Fruit fly (Drosophila melanogaster) whole organism, pupa: Measurements from ENCODE around the gene SdicB.
"Not testable (repeated sequence)": the region's sequence is repeated elsewhere in the genome, so short reads cannot be mapped to it uniquely, and the experiment has no call there.

Source experiments
- CG10348 ChIP-seq: fragments of 200-800 bp; sonication (Bioruptor generic); IDR thresholded peaks from 2 replicates; pipeline ENCODE4 v1.3.6; 2022; ENCODE audit warnings: missing biosample characterization, missing genetic modification characterization
- CG12605 ChIP-seq: fragments of 200-800 bp; sonication (Bioruptor generic); IDR thresholded peaks from 2 replicates; pipeline ENCODE4 v1.3.6; 2022; ENCODE audit warnings: missing biosample characterization, missing genetic modification characterization
- CG13204 ChIP-seq: fragments of 200-800 bp; sonication (Bioruptor generic); optimal IDR thresholded peaks from 2 replicates; lab custom pipeline; 2018; ENCODE audit warnings: missing biosample characterization, mild to moderate bottlenecking, missing genetic modification characterization, moderate library complexity
- CG14655 ChIP-seq: fragments of 200-800 bp; sonication (Bioruptor generic); optimal IDR thresholded peaks from 3 replicates; lab custom pipeline; 2017; ENCODE audit warnings: mild to moderate bottlenecking, missing biosample characterization, missing genetic modification reagents, missing genetic modification characterization
- CG15710 ChIP-seq: fragments of 200-800 bp; sonication (Bioruptor generic); optimal IDR thresholded peaks from 2 replicates; lab custom pipeline; 2018; ENCODE audit warnings: missing biosample characterization, mild to moderate bottlenecking, missing genetic modification characterization, moderate library complexity
- CG17806 ChIP-seq: fragments of 200-800 bp; sonication (Bioruptor generic); optimal IDR thresholded peaks from 2 replicates; lab custom pipeline; 2018; ENCODE audit warnings: missing biosample characterization, mild to moderate bottlenecking, missing genetic modification characterization, moderate library complexity
- CG32121 ChIP-seq: fragments of 200-800 bp; sonication (Bioruptor generic); IDR thresholded peaks from 2 replicates; pipeline ENCODE4 v1.3.6; 2022; ENCODE audit warnings: missing biosample characterization, missing genetic modification characterization
- CG34367 ChIP-seq: fragments of 200-800 bp; sonication (Bioruptor generic); optimal IDR thresholded peaks from 2 replicates; lab custom pipeline; 2018; ENCODE audit warnings: missing biosample characterization, mild to moderate bottlenecking, missing genetic modification characterization
- CG4496 ChIP-seq: fragments of 200-800 bp; sonication (Bioruptor generic); IDR thresholded peaks from 3 replicates; pipeline ENCODE4 v1.3.6; 2022; ENCODE audit warnings: missing biosample characterization, missing genetic modification characterization
- CG8159 ChIP-seq: fragments of 200-800 bp; sonication (Bioruptor generic); optimal IDR thresholded peaks from 3 replicates; lab custom pipeline; 2018; ENCODE audit warnings: missing biosample characterization, mild to moderate bottlenecking, missing genetic modification characterization, moderate library complexity
- CG8301 ChIP-seq: fragments of 200-800 bp; sonication (Bioruptor generic); optimal IDR thresholded peaks from 2 replicates; lab custom pipeline; 2018; ENCODE audit warnings: missing biosample characterization, mild to moderate bottlenecking, missing genetic modification characterization
- CG9948 ChIP-seq: fragments of 200-800 bp; sonication (Bioruptor generic); optimal IDR thresholded peaks from 2 replicates; lab custom pipeline; 2018; ENCODE audit warnings: missing biosample characterization, mild to moderate bottlenecking, missing genetic modification characterization, moderate library complexity
- D1 ChIP-seq: fragments of 200-800 bp; sonication (Bioruptor generic); optimal IDR thresholded peaks from 2 replicates; lab custom pipeline; 2018; ENCODE audit warnings: missing biosample characterization, mild to moderate bottlenecking, missing genetic modification characterization, moderate library complexity
- EcR ChIP-seq: fragments of 200-800 bp; sonication (Bioruptor generic); optimal IDR thresholded peaks from 3 replicates; lab custom pipeline; 2019; ENCODE audit warnings: missing biosample characterization, missing genetic modification characterization, mild to moderate bottlenecking, moderate library complexity, missing genetic modification reagents
- Ets98B ChIP-seq: fragments of 200-800 bp; sonication (Bioruptor generic); IDR thresholded peaks from 2 replicates; pipeline ENCODE4 v1.3.6; 2022; ENCODE audit warnings: missing biosample characterization, missing genetic modification characterization
- Pif1A ChIP-seq: fragments of 200-800 bp; sonication (Bioruptor generic); optimal IDR thresholded peaks from 3 replicates; lab custom pipeline; 2016; ENCODE audit warnings: missing biosample characterization, missing genetic modification characterization
- Pif1B ChIP-seq: fragments of 200-800 bp; sonication (Bioruptor generic); optimal IDR thresholded peaks from 3 replicates; lab custom pipeline; 2016; ENCODE audit warnings: missing biosample characterization, missing genetic modification characterization
- Snoo ChIP-seq: fragments of 200-800 bp; sonication (Bioruptor generic); optimal IDR thresholded peaks from 3 replicates; lab custom pipeline; 2017; ENCODE audit warnings: missing biosample characterization, mild to moderate bottlenecking, missing genetic modification characterization, inconsistent platforms
- fd96Ca ChIP-seq: fragments of 200-800 bp; sonication (Bioruptor generic); IDR thresholded peaks from 3 replicates; pipeline ENCODE4 v1.3.6; 2022; ENCODE audit warnings: missing biosample characterization, missing genetic modification characterization
- gl ChIP-seq: fragments of 200-800 bp; sonication (Bioruptor generic); optimal IDR thresholded peaks from 2 replicates; lab custom pipeline; 2018; ENCODE audit warnings: missing biosample characterization, mild to moderate bottlenecking, missing genetic modification characterization
- rn ChIP-seq: fragments of 200-800 bp; sonication (Bioruptor generic); IDR thresholded peaks from 2 replicates; pipeline ENCODE4 v1.3.6; 2022; ENCODE audit warnings: missing biosample characterization, missing genetic modification characterization

SdicB gene

DNA sequence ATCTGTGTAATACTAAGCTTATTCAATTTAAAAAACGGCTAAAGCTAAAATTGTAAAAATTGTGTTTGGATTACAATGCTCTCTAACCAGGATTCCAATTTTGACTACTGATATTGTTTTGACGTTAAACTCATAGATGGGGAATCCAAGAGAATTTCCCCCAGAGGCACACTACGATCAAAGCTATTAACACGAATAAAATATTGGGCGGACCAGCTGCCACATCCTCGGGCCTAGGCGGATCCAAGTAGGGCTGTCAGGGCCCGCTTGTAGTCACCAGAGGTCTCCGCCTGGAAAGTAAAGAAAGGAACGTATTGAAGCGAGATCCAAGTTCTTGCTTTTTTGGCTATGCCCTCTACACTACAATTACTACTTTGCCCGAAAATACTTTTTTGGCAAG is 15.3 kb downstream of the SdicB start, which contains the start of gene Sdic3:
Gene Sdic3, minus strand, starts transcription at position 101 of the 400 bp plus-strand sequence.
- TF ChIP-seq CG12605; Pif1B (GFP tag; lab: Kevin White, UChicago); Pif1A (GFP tag; lab: Kevin White, UChicago): not testable (repeated sequence)

DNA sequence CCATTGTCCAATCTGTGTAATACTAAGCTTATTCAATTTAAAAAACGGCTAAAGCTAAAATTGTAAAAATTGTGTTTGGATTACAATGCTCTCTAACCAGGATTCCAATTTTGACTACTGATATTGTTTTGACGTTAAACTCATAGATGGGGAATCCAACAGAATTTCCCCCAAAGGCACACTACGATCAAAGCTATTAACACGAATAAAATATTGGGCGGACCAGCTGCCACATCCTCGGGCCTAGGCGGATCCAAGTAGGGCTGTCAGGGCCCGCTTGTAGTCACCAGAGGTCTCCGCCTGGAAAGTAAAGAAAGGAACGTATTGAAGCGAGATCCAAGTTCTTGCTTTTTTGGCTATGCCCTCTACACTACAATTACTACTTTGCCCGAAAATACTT is 23.0 kb downstream of the SdicB start, which contains the start of gene Sdic2:
Gene Sdic2, minus strand, starts transcription at position 101 of the 400 bp plus-strand sequence.
- TF ChIP-seq Snoo (tag; lab: Kevin White, UChicago); CG17806 (tag; lab: Kevin White, UChicago); Ets98B (GFP tag; lab: Robert Waterston, UW): not testable (repeated sequence)

- not testable (repeated sequence) for TF ChIP-seq rn (GFP tag; lab: Robert Waterston, UW); Pif1A (GFP tag; lab: Kevin White, UChicago); CG34367 (tag; lab: Kevin White, UChicago)
- TF ChIP-seq, all 21 proteins: peak for 0; not testable (repeated sequence) for 21
Measured at dm6 chrX:20178538-20178937, 30.9 kb downstream of the SdicB start, which contains the start of gene Sdic1. Gene Sdic1 (minus strand): TSS chrX:20178638.

dm6 chrX:20173464-20173995 is 35.9 kb downstream of the SdicB start, which contains the start of gene AnxB10:
Gene AnxB10 (minus strand): TSS chrX:20173514.
- peak; percentile 91 for TF ChIP-seq CG4496
- TF ChIP-seq CG14655, result peak; percentile 95
- TF ChIP-seq CG8301, result peak; percentile 91
- peak; percentile 92 for TF ChIP-seq Snoo (tag; lab: Kevin White, UChicago)
- peak; percentile 79 for TF ChIP-seq CG13204 (GFP tag; lab: Kevin White, UChicago)
- TF ChIP-seq CG34367 (tag; lab: Kevin White, UChicago), result peak; percentile 84
- peak; percentile 81 for TF ChIP-seq CG12605
- TF ChIP-seq CG15710 (tag; lab: Kevin White, UChicago), result peak; percentile 93
- TF ChIP-seq fd96Ca (GFP tag; lab: Robert Waterston, UW), result peak; percentile 92
- peak; percentile 91 for TF ChIP-seq CG9948
- peak; percentile 87 for TF ChIP-seq D1 (tag; lab: Kevin White, UChicago)
- peak; percentile 82; the same call in 1 of the 2 replicates for TF ChIP-seq Ets98B (GFP tag; lab: Robert Waterston, UW)
- peak; percentile 75 for TF ChIP-seq CG10348 (GFP tag; lab: Robert Waterston, UW)
- TF ChIP-seq rn (GFP tag; lab: Robert Waterston, UW), result peak; percentile 83
- TF ChIP-seq CG32121 (GFP tag; lab: Robert Waterston, UW), result peak; percentile 93
- TF ChIP-seq CG8159 (tag; lab: Kevin White, UChicago), result peak; percentile 94
- peak; percentile 92 for TF ChIP-seq Pif1B (GFP tag; lab: Kevin White, UChicago)
- peak; percentile 17 for TF ChIP-seq EcR (GFP tag; lab: Kevin White, UChicago)
- TF ChIP-seq Pif1A (GFP tag; lab: Kevin White, UChicago), result peak; percentile 95
- TF ChIP-seq CG17806 (tag; lab: Kevin White, UChicago), result peak; percentile 90
- TF ChIP-seq gl (tag; lab: Kevin White, UChicago), result peak; percentile 72

- no peak for TF ChIP-seq CG8159 (tag; lab: Kevin White, UChicago)
Measured at dm6 chrX:20169898-20170297, 39.5 kb downstream of the SdicB start, which contains the start of the genes CG9581 and CG9578. Gene CG9581 (minus strand): TSS chrX:20169981. Gene CG9578 (plus strand): TSS chrX:20170222.

- TF ChIP-seq CG14655 (peak; percentile 66), Snoo (tag; lab: Kevin White, UChicago) (peak; percentile 39), rn (GFP tag; lab: Robert Waterston, UW) (no peak), Pif1B (GFP tag; lab: Kevin White, UChicago) (peak; percentile 48), CG15710 (tag; lab: Kevin White, UChicago) (peak; percentile 37), CG32121 (GFP tag; lab: Robert Waterston, UW) (no peak), Ets98B (GFP tag; lab: Robert Waterston, UW) (peak; percentile 21; the same call in 1 of the 2 replicates), D1 (tag; lab: Kevin White, UChicago) (no peak), CG12605 (peak; percentile 78), CG4496 (peak; percentile 60; the same call in 1 of the 3 replicates), CG8301 (peak; percentile 48), EcR (GFP tag; lab: Kevin White, UChicago) (peak; percentile 87), CG17806 (tag; lab: Kevin White, UChicago) (peak; percentile 32), CG9948 (no peak), CG34367 (tag; lab: Kevin White, UChicago) (peak; percentile 64), CG8159 (tag; lab: Kevin White, UChicago) (peak; percentile 30), gl (tag; lab: Kevin White, UChicago) (peak; percentile 93), Pif1A (GFP tag; lab: Kevin White, UChicago) (peak; percentile 49), CG10348 (GFP tag; lab: Robert Waterston, UW) (no peak), CG13204 (GFP tag; lab: Kevin White, UChicago) (peak; percentile 82), fd96Ca (GFP tag; lab: Robert Waterston, UW) (peak; percentile 21; the same call in 1 of the 3 replicates)
Measured at dm6 chrX:20166484-20167038, 42.8 kb downstream of the SdicB start, which contains the start of gene CG9577. Gene CG9577 (plus strand): TSS chrX:20166673.
